Fruit fly (Drosophila melanogaster): ENCODE results near the gene CG33645.

dm6 chr2L:13550488-13551033 lies 17.9 kb downstream of the CG33645 start:
- TF ChIP-seq ssp (GFP tag; IDR thresholded peaks at IDR 0.05) (no peak), repo (GFP tag; optimal IDR thresholded peaks at IDR 0.05) (no peak)
